Fruit fly (Drosophila melanogaster): Measurements from ENCODE around the gene CG5888.

DNA sequence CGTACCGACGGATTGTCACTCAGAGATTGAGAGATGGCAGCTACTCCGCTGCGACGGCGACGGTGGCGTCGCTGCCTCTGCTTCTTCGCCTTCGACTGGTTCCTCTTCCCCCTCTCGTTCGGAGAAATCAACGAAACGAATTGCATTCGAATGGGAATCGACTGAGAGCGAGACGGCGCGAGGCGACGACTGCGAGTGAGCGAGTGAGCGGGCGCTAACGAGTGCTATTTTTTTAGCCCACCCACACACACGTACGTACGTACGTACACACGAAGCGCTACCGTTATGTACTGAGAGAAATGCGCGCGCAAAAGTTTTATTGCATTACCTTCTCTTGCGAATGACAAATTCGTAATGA, 37.4 kb upstream of the CG5888 start, which contains the start of gene dac:
- TF ChIP-seq CG8478 (optimal IDR thresholded peaks at IDR 0.05), result no peak
- no peak for TF ChIP-seq CTCF (optimal IDR thresholded peaks at IDR 0.05)
